Worm (Caenorhabditis elegans) whole organism, young adult: Measurements from ENCODE around the gene gcsh-1.

Experiments used
- B0019.2 ChIP-seq: fragments of 200-800 bp; sonication (Bioruptor generic); conservative IDR thresholded peaks from 2 replicates; pipeline ENCODE4 v1.3.6; 2022; ENCODE audit warnings: missing genetic modification reagents, missing genetic modification characterization, missing compliant biosample characterization
- B0035.1 ChIP-seq: sonication (generic microtip); optimal IDR thresholded peaks from 2 replicates; lab custom pipeline; 2016; ENCODE audit warnings: missing genetic modification characterization, mild to moderate bottlenecking, missing compliant biosample characterization, missing genotype, missing genetic modification reagents
- B0336.3 ChIP-seq: fragments of 200-800 bp; sonication (Bioruptor generic); IDR thresholded peaks from 2 replicates; pipeline ENCODE4 v1.3.6; 2022; ENCODE audit warnings: missing genetic modification characterization, missing compliant biosample characterization
- C17E4.6 ChIP-seq: fragments of 200-800 bp; sonication (Bioruptor generic); IDR thresholded peaks from 2 replicates; pipeline ENCODE4 v1.3.6; 2022; ENCODE audit warnings: missing genetic modification reagents, missing genetic modification characterization, missing compliant biosample characterization
- F10E7.11 ChIP-seq: sonication (generic microtip); optimal IDR thresholded peaks from 2 replicates; lab custom pipeline; 2017; ENCODE audit warnings: mild to moderate bottlenecking, missing genetic modification characterization, moderate library complexity, missing compliant biosample characterization
- F33H1.4 ChIP-seq: fragments of 200-800 bp; sonication (Bioruptor generic); IDR thresholded peaks from 2 replicates; pipeline ENCODE4 v1.3.6; 2022; ENCODE audit warnings: missing genetic modification reagents, missing genetic modification characterization, missing compliant biosample characterization
- F57A8.1 ChIP-seq: fragments of 200-800 bp; sonication (Bioruptor generic); optimal IDR thresholded peaks from 2 replicates; lab custom pipeline; 2018; ENCODE audit warnings: mild to moderate bottlenecking, missing genetic modification characterization, moderate library complexity, missing compliant biosample characterization
- K11D2.4 ChIP-seq: fragments of 200-800 bp; sonication (Bioruptor generic); IDR thresholded peaks from 2 replicates; pipeline ENCODE4 v1.3.6; 2022; ENCODE audit warnings: missing genetic modification reagents, missing genetic modification characterization, missing compliant biosample characterization
- T07F8.4 ChIP-seq: sonication (generic microtip); optimal IDR thresholded peaks from 2 replicates; lab custom pipeline; 2016; ENCODE audit warnings: mild to moderate bottlenecking, missing genetic modification characterization, moderate library complexity, missing compliant biosample characterization
- Y53F4B.3 ChIP-seq: fragments of 200-800 bp; sonication (Bioruptor generic); IDR thresholded peaks from 2 replicates; pipeline ENCODE4 v1.3.6; 2022; ENCODE audit warnings: missing genetic modification reagents, missing genetic modification characterization, missing compliant biosample characterization
- Y56A3A.18 ChIP-seq: fragments of 200-800 bp; sonication (Bioruptor generic); IDR thresholded peaks from 2 replicates; pipeline ENCODE4 v1.3.6; 2022; ENCODE audit warnings: missing genetic modification reagents, missing genetic modification characterization, missing compliant biosample characterization
- Y67H2A.10 ChIP-seq: fragments of 200-800 bp; sonication (Bioruptor generic); conservative IDR thresholded peaks from 2 replicates; pipeline ENCODE4 v1.3.6; 2022; ENCODE audit warnings: missing genetic modification reagents, missing genetic modification characterization, missing compliant biosample characterization
- Y79H2A.3 ChIP-seq: fragments of 200-800 bp; sonication (Bioruptor generic); conservative IDR thresholded peaks from 2 replicates; pipeline ENCODE4 v1.3.6; 2022; ENCODE audit warnings: missing genetic modification reagents, missing genetic modification characterization, missing compliant biosample characterization
- Y95B8A.8 ChIP-seq: fragments of 200-800 bp; sonication (Bioruptor generic); IDR thresholded peaks from 2 replicates; pipeline ENCODE4 v1.3.6; 2022; ENCODE audit warnings: missing genetic modification reagents, missing genetic modification characterization, missing compliant biosample characterization
- akir-1 ChIP-seq: fragments of 200-800 bp; sonication (Bioruptor generic); optimal IDR thresholded peaks from 2 replicates; lab custom pipeline; 2018; ENCODE audit warnings: mild to moderate bottlenecking, missing genetic modification characterization, moderate library complexity, missing compliant biosample characterization
- aptf-2 ChIP-seq: fragments of 200-800 bp; sonication (Bioruptor generic); conservative IDR thresholded peaks from 2 replicates; pipeline ENCODE4 v1.3.6; 2022; ENCODE audit warnings: missing genetic modification reagents, missing genetic modification characterization, missing compliant biosample characterization
- ccch-3 ChIP-seq: fragments of 200-800 bp; sonication (Bioruptor generic); optimal IDR thresholded peaks from 2 replicates; lab custom pipeline; 2018; ENCODE audit warnings: mild to moderate bottlenecking, missing genetic modification characterization, missing compliant biosample characterization
- ceh-40 ChIP-seq: fragments of 200-800 bp; sonication (Bioruptor generic); IDR thresholded peaks from 2 replicates; pipeline ENCODE4 v1.3.6; 2022; ENCODE audit warnings: missing genetic modification characterization, missing compliant biosample characterization
- chd-7 ChIP-seq: sonication (generic microtip); optimal IDR thresholded peaks from 2 replicates; lab custom pipeline; 2016; ENCODE audit warnings: mild to moderate bottlenecking, missing genetic modification characterization, moderate library complexity, missing compliant biosample characterization
- die-1 ChIP-seq: sonication (generic microtip); optimal IDR thresholded peaks from 2 replicates; lab custom pipeline; 2016; ENCODE audit warnings: missing genotype, mild to moderate bottlenecking, missing genetic modification characterization, missing compliant biosample characterization
- efl-1 ChIP-seq: fragments of 150-350 bp; optimal IDR thresholded peaks from 2 replicates; lab custom pipeline; 2014; ENCODE audit warnings: missing biosample characterization, missing genetic modification reagents, missing genetic modification characterization
- egl-44 ChIP-seq: fragments of 200-800 bp; sonication (Bioruptor generic); IDR thresholded peaks from 2 replicates; pipeline ENCODE4 v1.3.6; 2022; ENCODE audit warnings: missing genetic modification reagents, missing genetic modification characterization, missing compliant biosample characterization
- egrh-3 ChIP-seq: fragments of 200-800 bp; sonication (Bioruptor generic); IDR thresholded peaks from 2 replicates; pipeline ENCODE4 v1.3.6; 2022; ENCODE audit warnings: missing genetic modification reagents, missing genetic modification characterization, missing compliant biosample characterization
- hlh-26 ChIP-seq: fragments of 200-800 bp; sonication (Bioruptor generic); conservative IDR thresholded peaks from 2 replicates; pipeline ENCODE4 v1.3.6; 2022; ENCODE audit warnings: missing genetic modification reagents, missing genetic modification characterization, missing compliant biosample characterization
- lag-1 ChIP-seq: fragments of 200-800 bp; sonication (Bioruptor generic); IDR thresholded peaks from 2 replicates; pipeline ENCODE4 v1.3.6; 2022; ENCODE audit warnings: missing genetic modification reagents, missing genetic modification characterization, missing compliant biosample characterization
- let-526 ChIP-seq: fragments of 200-800 bp; sonication (Bioruptor generic); IDR thresholded peaks from 2 replicates; pipeline ENCODE4 v1.3.6; 2022; ENCODE audit warnings: missing genetic modification reagents, missing genetic modification characterization, missing compliant biosample characterization
- lin-35 ChIP-seq, 3 experiments: fragments of 150-350 bp in 2 of 3; sonication (generic microtip) in 1 of 3; optimal IDR thresholded peaks; 2 replicates each; lab custom pipeline; 2014 to 2018; ENCODE audit warnings: missing biosample characterization in 3 of 3, missing genetic modification characterization in 3 of 3, missing genetic modification reagents in 3 of 3
- lsl-1 ChIP-seq: fragments of 200-800 bp; sonication (Bioruptor generic); optimal IDR thresholded peaks from 2 replicates; lab custom pipeline; 2018; ENCODE audit warnings: mild to moderate bottlenecking, missing genetic modification characterization, moderate library complexity, missing compliant biosample characterization
- lsy-27 ChIP-seq: sonication (generic microtip); optimal IDR thresholded peaks from 2 replicates; lab custom pipeline; 2017; ENCODE audit warnings: missing genetic modification characterization, mild to moderate bottlenecking, missing compliant biosample characterization, antibody characterized with exemption, missing genotype, borderline replicate concordance; ENCODE audit not compliant: insufficient read depth
- nfya-2 ChIP-seq: fragments of 200-800 bp; sonication (Bioruptor generic); IDR thresholded peaks from 2 replicates; pipeline ENCODE4 v1.3.6; 2022; ENCODE audit warnings: missing genetic modification reagents, missing genetic modification characterization, missing compliant biosample characterization
- nhr-27 ChIP-seq: fragments of 200-800 bp; sonication (Bioruptor generic); optimal IDR thresholded peaks from 2 replicates; lab custom pipeline; 2018; ENCODE audit warnings: mild to moderate bottlenecking, missing genetic modification characterization, moderate library complexity, missing compliant biosample characterization
- pha-4 ChIP-seq: fragments of 150-350 bp; sonication (generic microtip); optimal IDR thresholded peaks from 2 replicates; lab custom pipeline; 2014; ENCODE audit warnings: missing biosample characterization, missing genetic modification reagents, missing genetic modification characterization
- rcor-1 ChIP-seq: fragments of 200-800 bp; sonication (Bioruptor generic); IDR thresholded peaks from 2 replicates; pipeline ENCODE4 v1.3.6; 2022; ENCODE audit warnings: missing genetic modification reagents, missing genetic modification characterization, missing compliant biosample characterization
- sdz-38 ChIP-seq: sonication (generic microtip); optimal IDR thresholded peaks from 2 replicates; lab custom pipeline; 2016; ENCODE audit warnings: missing genotype, missing genetic modification characterization, missing compliant biosample characterization
- snpc-1.3 ChIP-seq: sonication (generic microtip); optimal IDR thresholded peaks from 2 replicates; lab custom pipeline; 2017; ENCODE audit warnings: missing genetic modification characterization, mild to moderate bottlenecking, missing compliant biosample characterization, antibody characterized with exemption, moderate library complexity, missing genotype, missing genetic modification reagents; ENCODE audit not compliant: insufficient read depth
- snpc-4 ChIP-seq, 5 experiments: fragments of 150-350 bp in 1 of 5; sonication (generic microtip) in 4 of 5; optimal IDR thresholded peaks; 2 replicates each; lab custom pipeline; 2014 to 2018; ENCODE audit warnings: missing genetic modification characterization in 5 of 5, missing biosample characterization in 3 of 5, antibody characterized with exemption in 2 of 5, mild to moderate bottlenecking in 2 of 5, missing compliant biosample characterization in 2 of 5, missing genotype in 2 of 5, moderate library complexity in 2 of 5, missing genetic modification reagents in 1 of 5
- somi-1 ChIP-seq: fragments of 200-800 bp; sonication (Bioruptor generic); optimal IDR thresholded peaks from 2 replicates; lab custom pipeline; 2018; ENCODE audit warnings: mild to moderate bottlenecking, missing genetic modification characterization, missing compliant biosample characterization
- sptf-2 ChIP-seq: fragments of 200-800 bp; sonication (Bioruptor generic); optimal IDR thresholded peaks from 2 replicates; lab custom pipeline; 2018; ENCODE audit warnings: mild to moderate bottlenecking, missing genetic modification characterization, missing compliant biosample characterization
- tbp1 ChIP-seq: fragments of 200-800 bp; sonication (Bioruptor generic); optimal IDR thresholded peaks from 2 replicates; lab custom pipeline; 2018; ENCODE audit warnings: mild to moderate bottlenecking, missing genetic modification characterization, missing compliant biosample characterization
- tbx-9 ChIP-seq: sonication (generic microtip); optimal IDR thresholded peaks from 2 replicates; lab custom pipeline; 2016; ENCODE audit warnings: borderline replicate concordance, missing genetic modification characterization, inconsistent platforms, missing compliant biosample characterization
- zim-3 ChIP-seq: sonication (generic microtip); optimal IDR thresholded peaks from 2 replicates; lab custom pipeline; 2017; ENCODE audit warnings: mild to moderate bottlenecking, missing genetic modification characterization, moderate library complexity, missing compliant biosample characterization
- ztf-18 ChIP-seq: sonication (generic microtip); optimal IDR thresholded peaks from 2 replicates; lab custom pipeline; 2016; ENCODE audit warnings: missing genotype, mild to moderate bottlenecking, missing genetic modification characterization, missing compliant biosample characterization
- ztf-26 ChIP-seq: sonication (generic microtip); optimal IDR thresholded peaks from 2 replicates; lab custom pipeline; 2017; ENCODE audit warnings: missing genetic modification characterization, missing compliant biosample characterization
- ztf-28 ChIP-seq: fragments of 200-800 bp; sonication (Bioruptor generic); IDR thresholded peaks from 2 replicates; pipeline ENCODE4 v1.3.6; 2022; ENCODE audit warnings: missing genetic modification reagents, missing genetic modification characterization, missing compliant biosample characterization

gcsh-1 gene

DNA sequence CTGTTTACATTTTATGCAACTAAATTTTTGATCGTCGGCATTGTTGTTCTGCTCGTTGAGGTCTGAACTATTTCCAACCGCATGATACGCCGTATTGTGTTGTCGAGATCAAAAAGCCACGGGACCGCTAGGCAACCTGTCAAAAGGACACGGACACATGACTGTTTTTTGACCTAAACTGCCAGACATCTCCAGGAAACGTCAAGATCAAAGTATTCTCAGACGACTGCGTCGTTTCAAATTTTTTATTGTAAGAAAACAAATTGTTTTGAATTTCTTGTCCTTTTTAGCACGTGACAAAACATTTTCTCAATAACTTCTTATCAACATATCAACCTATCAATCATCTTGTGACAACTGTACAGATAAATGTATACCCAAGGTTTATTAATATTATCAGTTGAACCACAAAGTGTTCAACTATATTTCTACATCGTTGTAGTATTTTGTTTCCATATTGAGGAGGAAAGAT lies 12.7 kb downstream of the gcsh-1 start (continued):
- peak; percentile 18 for TF ChIP-seq ztf-18 (tag; lab: Kevin White, UChicago)
- TF ChIP-seq aptf-2 = no peak
- TF ChIP-seq Y56A3A.18 = no peak
- peak; percentile 90 for TF ChIP-seq somi-1
- TF ChIP-seq rcor-1 (GFP tag; lab: Robert Waterston, UW) = no peak
- TF ChIP-seq Y53F4B.3 = no peak
- TF ChIP-seq hlh-26 = no peak
- no peak for TF ChIP-seq F57A8.1 (GFP tag; lab: Kevin White, UChicago)
- TF ChIP-seq akir-1 (GFP tag; lab: Kevin White, UChicago) = no peak
- TF ChIP-seq die-1 (tag; lab: Kevin White, UChicago) = no peak
- no peak for TF ChIP-seq tbx-9 (tag; lab: Kevin White, UChicago)
- no peak for TF ChIP-seq snpc-1.3 (tag; lab: Kevin White, UChicago)
- peak; percentile 43 for TF ChIP-seq tbp1
- TF ChIP-seq let-526 (GFP tag; lab: Robert Waterston, UW) = peak; percentile 74; the same call in 1 of the 2 replicates
- TF ChIP-seq B0019.2 (GFP tag; lab: Robert Waterston, UW) = no peak
- TF ChIP-seq egl-44 (GFP tag; lab: Robert Waterston, UW) = 0 out of 2 replicates have a peak, but pooled peaks have one; percentile 43
- TF ChIP-seq sptf-2 (GFP tag; lab: Kevin White, UChicago) = no peak
- TF ChIP-seq sdz-38 (tag; lab: Kevin White, UChicago) = no peak
- no peak for TF ChIP-seq lag-1
- no peak for TF ChIP-seq F33H1.4
- no peak for TF ChIP-seq Y67H2A.10 (GFP tag; lab: Robert Waterston, UW)
- TF ChIP-seq B0035.1 (tag; lab: Kevin White, UChicago) = no peak
- TF ChIP-seq T07F8.4 (tag; lab: Kevin White, UChicago) = no peak
- peak; percentile 88 for TF ChIP-seq ztf-26 (tag; lab: Kevin White, UChicago)
- TF ChIP-seq ztf-28 (GFP tag; lab: Robert Waterston, UW) = no peak
- TF ChIP-seq B0336.3 (GFP tag; lab: Robert Waterston, UW) = peak; percentile 76; the same call in 1 of the 2 replicates
- no peak for TF ChIP-seq egrh-3 (GFP tag; lab: Robert Waterston, UW)
- TF ChIP-seq nfya-2 (GFP tag; lab: Robert Waterston, UW) = no peak
- no peak for TF ChIP-seq lsl-1 (GFP tag; lab: Kevin White, UChicago)
- no peak for TF ChIP-seq C17E4.6 (GFP tag; lab: Robert Waterston, UW)
- TF ChIP-seq Y79H2A.3 (GFP tag; lab: Robert Waterston, UW) = no peak
- no peak for TF ChIP-seq F10E7.11 (tag; lab: Kevin White, UChicago)
- TF ChIP-seq pha-4 (tag; lab: Kevin White, UChicago) = peak; percentile 33
- no peak for TF ChIP-seq lsy-27 (tag; lab: Kevin White, UChicago)
- no peak for TF ChIP-seq ceh-40 (GFP tag; lab: Robert Waterston, UW)
- TF ChIP-seq lin-35 (GFP tag; optimal IDR thresholded peaks at IDR 0.05; lab: Kevin White, UChicago) = peak in 1 of 3 experiments; percentile 28
- peak; percentile 3 for TF ChIP-seq zim-3 (tag; lab: Kevin White, UChicago)
- peak; percentile 83 for TF ChIP-seq K11D2.4 (GFP tag; lab: Robert Waterston, UW)
- no peak for TF ChIP-seq ccch-3 (GFP tag; lab: Kevin White, UChicago)
- TF ChIP-seq snpc-4 (GFP tag; optimal IDR thresholded peaks at IDR 0.05; lab: Kevin White, UChicago) = no peak
- peak in 2 of 4 experiments; percentile 1 to 40 for TF ChIP-seq snpc-4 (tag; optimal IDR thresholded peaks at IDR 0.05; lab: Kevin White, UChicago)
- TF ChIP-seq chd-7 (tag; lab: Kevin White, UChicago) = peak; percentile 72
- no peak for TF ChIP-seq efl-1
- TF ChIP-seq Y95B8A.8 (GFP tag; lab: Robert Waterston, UW) = peak; percentile 61; the same call in 1 of the 2 replicates
- TF ChIP-seq nhr-27 (tag; lab: Kevin White, UChicago) = no peak
- TF ChIP-seq, all 124 proteins: peak for 33
